Worm (Caenorhabditis elegans) whole organism, mixed stage, embryonic: Measurements from ENCODE around the gene brap-2.
A peak's percentile ranks its signal among the peaks of the same experiment; 100 is the strongest.

Experiments used
- M03D4.4 ChIP-seq: sonication (generic microtip); optimal IDR thresholded peaks from 2 replicates; lab custom pipeline; 2017; ENCODE audit warnings: mild to moderate bottlenecking, missing genetic modification characterization, missing compliant biosample characterization
- bed-3 ChIP-seq: fragments of 200-800 bp; sonication (Bioruptor generic); optimal IDR thresholded peaks from 3 replicates; lab custom pipeline; 2018; ENCODE audit warnings: mild to moderate bottlenecking, missing genetic modification characterization, moderate library complexity, missing compliant biosample characterization
- blmp-1 ChIP-seq: fragments of 150-350 bp; optimal IDR thresholded peaks from 2 replicates; lab custom pipeline; 2014; ENCODE audit warnings: missing biosample characterization, missing genetic modification characterization
- ceh-39 ChIP-seq: fragments of 150-350 bp; optimal IDR thresholded peaks from 2 replicates; lab custom pipeline; 2014; ENCODE audit warnings: missing biosample characterization, missing genetic modification characterization
- ceh-43 ChIP-seq: fragments of 200-800 bp; sonication (Bioruptor generic); optimal IDR thresholded peaks from 2 replicates; lab custom pipeline; 2018; ENCODE audit warnings: mild to moderate bottlenecking, missing genetic modification characterization, moderate library complexity, missing compliant biosample characterization
- ceh-83 ChIP-seq: fragments of 200-800 bp; sonication (Bioruptor generic); optimal IDR thresholded peaks from 2 replicates; lab custom pipeline; 2018; ENCODE audit warnings: mild to moderate bottlenecking, missing genetic modification characterization, missing compliant biosample characterization
- ces-1 ChIP-seq: fragments of 150-350 bp; optimal IDR thresholded peaks from 2 replicates; lab custom pipeline; 2014; ENCODE audit warnings: missing biosample characterization, missing genetic modification reagents, missing genetic modification characterization
- cnd-1 ChIP-seq: fragments of 200-800 bp; sonication (Bioruptor generic); optimal IDR thresholded peaks from 2 replicates; lab custom pipeline; 2018; ENCODE audit warnings: mild to moderate bottlenecking, missing genetic modification characterization, missing compliant biosample characterization
- drap-1 ChIP-seq: fragments of 200-800 bp; sonication (Bioruptor generic); optimal IDR thresholded peaks from 3 replicates; lab custom pipeline; 2018; ENCODE audit warnings: mild to moderate bottlenecking, missing genetic modification characterization, missing compliant biosample characterization
- elt-1 ChIP-seq: sonication (generic microtip); optimal IDR thresholded peaks from 2 replicates; lab custom pipeline; 2017; ENCODE audit warnings: missing genetic modification characterization, mild to moderate bottlenecking, missing compliant biosample characterization, antibody characterized with exemption, moderate library complexity, borderline replicate concordance; ENCODE audit not compliant: insufficient read depth
- elt-3 ChIP-seq: fragments of 150-350 bp; optimal IDR thresholded peaks from 2 replicates; lab custom pipeline; 2014; ENCODE audit warnings: missing biosample characterization, missing genetic modification characterization
- flh-1 ChIP-seq: fragments of 200-800 bp; sonication (Bioruptor generic); optimal IDR thresholded peaks from 2 replicates; lab custom pipeline; 2018; ENCODE audit warnings: mild to moderate bottlenecking, missing genetic modification characterization, moderate library complexity, missing compliant biosample characterization
- ham-2 ChIP-seq: fragments of 200-800 bp; sonication (Bioruptor generic); optimal IDR thresholded peaks from 2 replicates; lab custom pipeline; 2018; ENCODE audit warnings: mild to moderate bottlenecking, missing genetic modification characterization, missing compliant biosample characterization
- hlh-1 ChIP-seq: fragments of 150-350 bp; optimal IDR thresholded peaks from 2 replicates; lab custom pipeline; 2014; ENCODE audit warnings: missing biosample characterization, missing genetic modification reagents, missing genetic modification characterization
- lin-13 ChIP-seq: fragments of 150-350 bp; optimal IDR thresholded peaks from 2 replicates; lab custom pipeline; 2014; ENCODE audit warnings: missing biosample characterization, missing genetic modification characterization
- lin-32 ChIP-seq: fragments of 200-800 bp; sonication (Bioruptor generic); optimal IDR thresholded peaks from 2 replicates; lab custom pipeline; 2018; ENCODE audit warnings: mild to moderate bottlenecking, missing genetic modification characterization, missing compliant biosample characterization
- lsy-2 ChIP-seq: fragments of 150-350 bp; optimal IDR thresholded peaks from 2 replicates; lab custom pipeline; 2014; ENCODE audit warnings: missing biosample characterization, missing genetic modification characterization
- mab-5 ChIP-seq: fragments of 150-350 bp; optimal IDR thresholded peaks from 2 replicates; lab custom pipeline; 2014; ENCODE audit warnings: missing biosample characterization, missing genetic modification characterization
- mep-1 ChIP-seq: fragments of 150-350 bp; optimal IDR thresholded peaks from 2 replicates; lab custom pipeline; 2017; ENCODE audit warnings: missing biosample characterization, missing genetic modification reagents, missing genetic modification characterization, inconsistent platforms
- mls-2 ChIP-seq: sonication (generic microtip); optimal IDR thresholded peaks from 2 replicates; lab custom pipeline; 2016; ENCODE audit warnings: mild to moderate bottlenecking, missing genetic modification characterization, moderate library complexity, missing compliant biosample characterization
- nhr-12 ChIP-seq: fragments of 150-350 bp; optimal IDR thresholded peaks from 2 replicates; lab custom pipeline; 2014; ENCODE audit warnings: missing biosample characterization, missing genetic modification characterization
- nhr-2 ChIP-seq: fragments of 150-350 bp; optimal IDR thresholded peaks from 2 replicates; lab custom pipeline; 2014; ENCODE audit warnings: missing biosample characterization, missing genetic modification characterization
- nhr-237 ChIP-seq: fragments of 150-350 bp; optimal IDR thresholded peaks from 2 replicates; lab custom pipeline; 2014; ENCODE audit warnings: missing biosample characterization, missing genetic modification characterization
- nhr-28 ChIP-seq: fragments of 150-350 bp; optimal IDR thresholded peaks from 2 replicates; lab custom pipeline; 2014; ENCODE audit warnings: missing biosample characterization, missing genetic modification characterization
- nhr-76 ChIP-seq: sonication (generic microtip); optimal IDR thresholded peaks from 2 replicates; lab custom pipeline; 2017; ENCODE audit warnings: missing biosample characterization, missing genetic modification characterization
- pha-4 ChIP-seq: fragments of 150-350 bp; optimal IDR thresholded peaks from 2 replicates; lab custom pipeline; 2018; ENCODE audit warnings: missing biosample characterization, missing genetic modification reagents, missing genetic modification characterization
- sem-2 ChIP-seq: fragments of 200-800 bp; sonication (Bioruptor generic); optimal IDR thresholded peaks from 2 replicates; lab custom pipeline; 2018; ENCODE audit warnings: mild to moderate bottlenecking, missing genetic modification characterization, missing compliant biosample characterization
- snpc-4 ChIP-seq: fragments of 150-350 bp; optimal IDR thresholded peaks from 2 replicates; lab custom pipeline; 2014; ENCODE audit warnings: missing biosample characterization, missing genetic modification characterization
- sptf-1 ChIP-seq: sonication (generic microtip); optimal IDR thresholded peaks from 2 replicates; lab custom pipeline; 2017; ENCODE audit warnings: mild to moderate bottlenecking, missing genetic modification characterization, moderate library complexity, missing compliant biosample characterization
- tbx-8 ChIP-seq: fragments of 200-800 bp; sonication (Bioruptor generic); optimal IDR thresholded peaks from 2 replicates; lab custom pipeline; 2018; ENCODE audit warnings: mild to moderate bottlenecking, missing genetic modification characterization, moderate library complexity, missing compliant biosample characterization
- unc-120 ChIP-seq: sonication (generic microtip); optimal IDR thresholded peaks from 2 replicates; lab custom pipeline; 2017; ENCODE audit warnings: missing genetic modification characterization, missing compliant biosample characterization; ENCODE audit not compliant: poor library complexity, severe bottlenecking
- unc-39 ChIP-seq: fragments of 150-350 bp; optimal IDR thresholded peaks from 2 replicates; lab custom pipeline; 2014; ENCODE audit warnings: missing biosample characterization, missing genetic modification characterization
- unc-62 ChIP-seq: fragments of 150-350 bp; optimal IDR thresholded peaks from 2 replicates; lab custom pipeline; 2014; ENCODE audit warnings: missing biosample characterization, missing genetic modification reagents, missing genetic modification characterization
- zip-8 ChIP-seq: fragments of 150-350 bp; optimal IDR thresholded peaks from 2 replicates; lab custom pipeline; 2014; ENCODE audit warnings: missing biosample characterization, missing genetic modification characterization
- ztf-11 ChIP-seq: fragments of 150-350 bp; optimal IDR thresholded peaks from 2 replicates; lab custom pipeline; 2014; ENCODE audit warnings: missing biosample characterization, missing genetic modification characterization

brap-2 gene

DNA sequence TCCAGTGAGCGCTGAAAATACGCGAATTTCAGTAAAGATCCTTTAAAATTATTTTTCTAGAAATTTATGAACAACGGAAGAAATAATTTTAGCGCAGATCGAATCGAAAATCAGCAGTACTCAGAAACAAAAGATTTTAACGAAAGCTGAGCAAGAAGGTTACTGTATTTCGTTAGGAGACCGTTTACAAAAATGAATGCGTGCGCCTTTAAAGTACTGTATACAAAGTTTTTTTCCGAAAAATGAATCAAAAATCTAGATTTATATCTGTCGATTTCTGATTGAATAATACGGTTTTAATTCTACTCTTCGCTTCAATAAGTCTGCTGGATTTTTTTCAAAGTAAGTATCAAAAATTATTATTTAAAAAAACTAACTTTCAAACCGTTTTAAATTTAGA lies 21.1 kb upstream of the brap-2 start, which contains the start of the genes EEED8.14 and EEED8.3:
EEED8.14 (minus strand) TSS at position 13 of the 400 bp plus-strand sequence.
EEED8.3 (plus strand) TSS at position 237 of the 400 bp plus-strand sequence.
- TF ChIP-seq M03D4.4 (tag; lab: Kevin White, UChicago) = no peak
- no peak for TF ChIP-seq unc-39 (tag; lab: Kevin White, UChicago)
- no peak for TF ChIP-seq bed-3 (GFP tag; lab: Kevin White, UChicago)
- TF ChIP-seq pha-4 (tag; lab: Kevin White, UChicago) = no peak
- TF ChIP-seq hlh-1 (tag; lab: Kevin White, UChicago) = no peak
- TF ChIP-seq nhr-76 (tag; lab: Kevin White, UChicago) = no peak
- TF ChIP-seq elt-1 (tag; lab: Kevin White, UChicago) = no peak
- TF ChIP-seq nhr-2 = no peak
- TF ChIP-seq lsy-2 (tag; lab: Kevin White, UChicago) = no peak
- no peak for TF ChIP-seq drap-1
- no peak for TF ChIP-seq cnd-1
- no peak for TF ChIP-seq ces-1
- no peak for TF ChIP-seq nhr-28
- no peak for TF ChIP-seq ham-2 (GFP tag; lab: Kevin White, UChicago)
- no peak for TF ChIP-seq lin-13

- TF ChIP-seq zip-8 (tag; lab: Kevin White, UChicago) = peak; percentile 32
- TF ChIP-seq pha-4 (tag; lab: Kevin White, UChicago) = no peak
- TF ChIP-seq, all 35 proteins: peak for 1
Measured at ce11 chrII:5412467-5412866, 19.5 kb upstream of the brap-2 start, which contains the start of the genes EEED8.13 and EEED8.18. TSS of gene EEED8.13 (minus strand) at chrII:5412567. TSS of gene EEED8.18 (minus strand) at chrII:5412610.

- TF ChIP-seq nhr-28 (no peak), pha-4 (tag; lab: Kevin White, UChicago) (no peak), ham-2 (GFP tag; lab: Kevin White, UChicago) (no peak), unc-120 (tag; lab: Kevin White, UChicago) (no peak), unc-39 (tag; lab: Kevin White, UChicago) (no peak), zip-8 (tag; lab: Kevin White, UChicago) (no peak)
Measured at ce11 chrII:5408924-5409323, 15.9 kb upstream of the brap-2 start, which contains the start of the genes EEED8.12 and EEED8.4. TSS of gene EEED8.12 (minus strand) at chrII:5409024. TSS of gene EEED8.4 (plus strand) at chrII:5409319.

ce11 chrII:5407548-5407947 lies 14.6 kb upstream of the brap-2 start, which contains the start of gene clec-141:
TSS of gene clec-141 (minus strand) at chrII:5407648.
- TF ChIP-seq zip-8 (tag; lab: Kevin White, UChicago) (no peak), lsy-2 (tag; lab: Kevin White, UChicago) (no peak), unc-39 (tag; lab: Kevin White, UChicago) (no peak)
- TF ChIP-seq, all 35 proteins: peak for 0

ce11 chrII:5399201-5399600 lies 6.2 kb upstream of the brap-2 start, which contains the start of gene mog-5:
TSS of gene mog-5 (plus strand) at chrII:5399538.
- TF ChIP-seq mab-5 (tag; lab: Kevin White, UChicago) (no peak), mls-2 (tag; lab: Kevin White, UChicago) (no peak), unc-120 (tag; lab: Kevin White, UChicago) (no peak), nhr-237 (tag; lab: Kevin White, UChicago) (peak; percentile 8), lin-32 (GFP tag; lab: Kevin White, UChicago) (no peak), flh-1 (no peak), nhr-76 (tag; lab: Kevin White, UChicago) (no peak), zip-8 (tag; lab: Kevin White, UChicago) (no peak), sem-2 (GFP tag; lab: Kevin White, UChicago) (peak; percentile 16), sptf-1 (tag; lab: Kevin White, UChicago) (no peak), tbx-8 (GFP tag; lab: Kevin White, UChicago) (no peak), ces-1 (peak; percentile 74), ham-2 (GFP tag; lab: Kevin White, UChicago) (peak; percentile 58), hlh-1 (tag; lab: Kevin White, UChicago) (peak; percentile 52), lin-13 (no peak), ceh-43 (GFP tag; lab: Kevin White, UChicago) (peak; percentile 86), ztf-11 (tag; lab: Kevin White, UChicago) (no peak), unc-62 (GFP tag; lab: Kevin White, UChicago) (no peak), ceh-39 (tag; lab: Kevin White, UChicago) (no peak), drap-1 (peak; percentile 40), nhr-2 (no peak), ceh-83 (GFP tag; lab: Kevin White, UChicago) (no peak), elt-3 (tag; lab: Kevin White, UChicago) (no peak), cnd-1 (no peak), pha-4 (tag; lab: Kevin White, UChicago) (no peak), elt-1 (tag; lab: Kevin White, UChicago) (no peak), unc-39 (tag; lab: Kevin White, UChicago) (no peak), lsy-2 (tag; lab: Kevin White, UChicago) (peak; percentile 15), M03D4.4 (tag; lab: Kevin White, UChicago) (peak; percentile 74), bed-3 (GFP tag; lab: Kevin White, UChicago) (peak; percentile 40), mep-1 (tag; lab: Kevin White, UChicago) (peak; percentile 33), snpc-4 (no peak), blmp-1 (tag; lab: Kevin White, UChicago) (peak; percentile 18), nhr-12 (tag; lab: Kevin White, UChicago) (no peak), nhr-28 (no peak)
